Fruit fly (Drosophila melanogaster) S2 (cell line): Measurements from ENCODE around the gene CG31807.

ENCODE experiments used
- CG8478 ChIP-seq: fragments of >200 bp; optimal IDR thresholded peaks from 2 replicates; lab custom pipeline; 2018
- CTCF ChIP-seq, 2 experiments: fragments of >200 bp; optimal IDR thresholded peaks; 2 replicates each; lab custom pipeline; 2018

Gene CG31807

DNA sequence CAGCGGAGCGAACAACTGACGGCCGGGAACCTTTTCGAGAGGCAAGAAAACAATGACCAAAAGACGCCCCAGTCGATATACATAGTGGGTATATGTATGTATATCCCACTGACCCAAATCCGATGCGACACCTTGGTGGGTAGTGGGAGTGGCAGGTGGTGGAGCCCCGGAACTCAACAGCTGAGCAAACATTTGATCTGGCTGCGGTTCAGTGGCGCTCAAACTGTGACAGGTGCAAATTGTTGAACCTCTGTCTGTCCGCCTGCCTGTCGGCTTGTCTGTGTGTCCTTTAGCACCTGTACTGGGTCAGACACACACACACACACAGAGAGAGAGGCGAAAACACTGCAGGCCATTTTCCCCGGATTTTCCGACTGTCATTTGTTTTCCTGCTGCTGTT is 40.4 kb downstream of the CG31807 start:
- TF ChIP-seq CG8478 (lab: Kevin White, UChicago) (no peak), CTCF (optimal IDR thresholded peaks at IDR 0.05; lab: Kevin White, UChicago) (no peak)

DNA sequence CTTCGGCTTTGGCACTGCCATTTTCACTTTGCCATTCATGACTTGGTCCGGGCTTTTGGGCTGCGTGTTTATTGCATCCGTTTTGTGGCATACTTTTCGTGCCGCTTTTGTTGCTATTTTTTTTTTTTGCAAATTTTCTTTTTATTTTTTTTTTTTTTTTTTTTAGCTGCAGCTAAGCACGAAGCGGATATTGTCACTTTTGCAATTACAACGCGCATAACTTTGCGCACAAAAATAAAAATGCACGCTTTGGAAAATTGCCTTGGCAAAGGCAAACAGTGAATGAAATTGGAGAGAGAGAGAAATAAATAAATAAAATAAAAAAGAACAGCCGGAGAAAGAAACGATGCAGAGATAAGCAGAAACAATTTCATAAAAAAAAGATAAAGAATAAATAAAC is 43.0 kb downstream of the CG31807 start:
- no peak for TF ChIP-seq CTCF (optimal IDR thresholded peaks at IDR 0.05; lab: Kevin White, UChicago)
- TF ChIP-seq CG8478 (lab: Kevin White, UChicago): no peak

DNA sequence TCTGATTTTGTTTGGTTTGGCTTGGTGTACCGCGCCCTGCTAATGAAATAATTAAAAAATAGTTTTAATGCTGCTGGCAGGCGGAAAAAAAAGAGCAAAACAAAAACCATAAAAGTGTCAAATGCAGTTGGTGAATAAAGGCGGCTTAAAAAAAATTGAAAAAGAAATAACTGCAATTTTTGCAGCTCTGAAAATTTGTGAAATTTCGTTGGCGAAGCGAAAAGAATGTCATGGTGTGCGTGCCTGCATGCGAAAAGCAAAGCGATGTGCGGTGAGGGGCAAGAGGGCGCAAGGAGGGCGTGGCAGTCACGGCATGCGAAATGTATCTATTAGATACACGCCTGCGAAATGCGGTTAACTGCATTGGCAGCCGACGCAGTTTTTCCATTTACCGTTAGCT is 45.5 kb downstream of the CG31807 start:
- TF ChIP-seq CTCF (optimal IDR thresholded peaks at IDR 0.05; lab: Kevin White, UChicago): no peak
- no peak for TF ChIP-seq CG8478 (lab: Kevin White, UChicago)

DNA sequence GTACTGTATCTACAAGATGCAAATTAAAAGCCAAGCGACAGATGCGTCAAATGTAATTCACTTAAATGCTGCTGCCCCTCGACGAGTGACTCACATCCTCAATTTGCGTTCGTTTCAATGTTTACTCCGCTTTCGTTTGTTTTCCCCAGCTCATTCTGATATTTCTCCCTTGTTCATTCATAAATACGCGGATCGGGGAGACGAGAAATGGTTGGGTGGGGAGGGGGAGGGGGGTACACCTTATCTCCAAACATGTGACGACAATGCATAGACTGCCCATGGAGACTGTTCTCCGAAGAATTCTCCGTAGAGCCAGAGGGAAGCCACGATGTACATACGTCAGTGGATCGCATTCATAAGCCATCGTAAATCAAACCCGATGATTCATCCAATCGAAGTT is 46.5 kb downstream of the CG31807 start:
- TF ChIP-seq CTCF (optimal IDR thresholded peaks at IDR 0.05; lab: Kevin White, UChicago) (no peak), CG8478 (lab: Kevin White, UChicago) (no peak)
